Fruit fly (Drosophila melanogaster) whole organism, embryonic: Measurements from ENCODE around the gene red.

Source experiments
- Asciz ChIP-seq: fragments of 200-800 bp; sonication (Bioruptor generic); optimal IDR thresholded peaks from 2 replicates; lab custom pipeline; 2017; ENCODE audit warnings: missing biosample characterization, mild to moderate bottlenecking, missing genetic modification characterization, missing genetic modification reagents
- CG10654 ChIP-seq: fragments of 200-800 bp; sonication (Bioruptor generic); optimal IDR thresholded peaks from 2 replicates; lab custom pipeline; 2016; ENCODE audit warnings: missing biosample characterization, missing genetic modification characterization
- CG10979 ChIP-seq: fragments of 200-800 bp; sonication (Bioruptor generic); optimal IDR thresholded peaks from 2 replicates; lab custom pipeline; 2018; ENCODE audit warnings: missing biosample characterization, mild to moderate bottlenecking, missing genetic modification characterization, moderate library complexity
- CG11398 ChIP-seq: fragments of 200-800 bp; sonication (Bioruptor generic); optimal IDR thresholded peaks from 2 replicates; lab custom pipeline; 2016; ENCODE audit warnings: missing biosample characterization, missing genetic modification characterization
- CG11504 ChIP-seq: fragments of 200-800 bp; sonication (Bioruptor generic); optimal IDR thresholded peaks from 3 replicates; lab custom pipeline; 2019; ENCODE audit warnings: missing biosample characterization, mild to moderate bottlenecking, missing genetic modification characterization, moderate library complexity
- CG11695 ChIP-seq: fragments of 200-800 bp; sonication (Bioruptor generic); IDR thresholded peaks from 3 replicates; pipeline ENCODE4 v1.3.6; 2022; ENCODE audit warnings: missing biosample characterization, missing genetic modification characterization
- CG12155 ChIP-seq: fragments of 200-800 bp; sonication (Bioruptor generic); optimal IDR thresholded peaks from 3 replicates; lab custom pipeline; 2016; ENCODE audit warnings: missing biosample characterization, missing genetic modification characterization
- CG14441 ChIP-seq: fragments of 200-800 bp; sonication (Bioruptor generic); IDR thresholded peaks from 2 replicates; pipeline ENCODE4 v1.3.6; 2022; ENCODE audit warnings: missing biosample characterization, missing genetic modification characterization
- CG14710 ChIP-seq: fragments of 200-800 bp; sonication (Bioruptor generic); optimal IDR thresholded peaks from 3 replicates; lab custom pipeline; 2019; ENCODE audit warnings: missing biosample characterization, mild to moderate bottlenecking, missing genetic modification characterization, moderate library complexity
- CG1529 ChIP-seq: fragments of 200-800 bp; sonication (Bioruptor generic); optimal IDR thresholded peaks from 3 replicates; lab custom pipeline; 2018; ENCODE audit warnings: missing biosample characterization, missing genetic modification characterization
- CG15514 ChIP-seq: fragments of 200-800 bp; sonication (Bioruptor generic); optimal IDR thresholded peaks from 3 replicates; lab custom pipeline; 2017; ENCODE audit warnings: missing biosample characterization, missing genetic modification characterization, mild to moderate bottlenecking, moderate library complexity, missing genetic modification reagents
- CG1647 ChIP-seq: fragments of 200-800 bp; sonication (Bioruptor generic); optimal IDR thresholded peaks from 3 replicates; lab custom pipeline; 2016; ENCODE audit warnings: missing biosample characterization, missing genetic modification characterization
- CG17186 ChIP-seq: fragments of 200-800 bp; sonication (Bioruptor generic); optimal IDR thresholded peaks from 3 replicates; lab custom pipeline; 2017; ENCODE audit warnings: missing biosample characterization, missing genetic modification reagents, missing genetic modification characterization
- CG1832 ChIP-seq: fragments of 200-800 bp; sonication (Bioruptor generic); optimal IDR thresholded peaks from 2 replicates; lab custom pipeline; 2017; ENCODE audit warnings: missing biosample characterization, mild to moderate bottlenecking, missing genetic modification characterization, inconsistent platforms
- CG2199 ChIP-seq: fragments of 200-800 bp; sonication (Bioruptor generic); IDR thresholded peaks from 3 replicates; pipeline ENCODE4 v1.3.6; 2022; ENCODE audit warnings: missing biosample characterization, missing genetic modification characterization
- CG32532 ChIP-seq: fragments of 200-800 bp; sonication (Bioruptor generic); IDR thresholded peaks from 2 replicates; pipeline ENCODE4 v1.3.6; 2022; ENCODE audit warnings: missing biosample characterization, missing genetic modification characterization
- CG32772 ChIP-seq: fragments of 200-800 bp; sonication (Bioruptor generic); IDR thresholded peaks from 2 replicates; pipeline ENCODE4 v1.3.6; 2022; ENCODE audit warnings: missing biosample characterization, missing genetic modification characterization
- CG6765 ChIP-seq: fragments of 200-800 bp; sonication (Bioruptor generic); optimal IDR thresholded peaks from 3 replicates; lab custom pipeline; 2017; ENCODE audit warnings: missing biosample characterization, mild to moderate bottlenecking, missing genetic modification characterization
- CG8281 ChIP-seq: fragments of 200-800 bp; sonication (Bioruptor generic); optimal IDR thresholded peaks from 2 replicates; lab custom pipeline; 2018; ENCODE audit warnings: missing biosample characterization, mild to moderate bottlenecking, missing genetic modification characterization, moderate library complexity
- CG8388 ChIP-seq: fragments of 200-800 bp; sonication (Bioruptor generic); optimal IDR thresholded peaks from 2 replicates; lab custom pipeline; 2019; ENCODE audit warnings: missing biosample characterization, mild to moderate bottlenecking, missing genetic modification characterization, moderate library complexity
- Camta ChIP-seq: fragments of 200-800 bp; sonication (Bioruptor generic); optimal IDR thresholded peaks from 2 replicates; lab custom pipeline; 2016; ENCODE audit warnings: missing biosample characterization, missing genetic modification characterization
- CkIIα-i1 ChIP-seq: fragments of 200-800 bp; sonication (Bioruptor generic); IDR thresholded peaks from 2 replicates; pipeline ENCODE4 v1.3.6; 2022; ENCODE audit warnings: missing biosample characterization, missing genetic modification characterization
- Dad ChIP-seq: fragments of 200-800 bp; sonication (Bioruptor generic); optimal IDR thresholded peaks from 3 replicates; lab custom pipeline; 2016; ENCODE audit warnings: missing biosample characterization, missing genetic modification characterization
- Dp ChIP-seq: fragments of 200-800 bp; sonication (Bioruptor generic); optimal IDR thresholded peaks from 2 replicates; lab custom pipeline; 2018; ENCODE audit warnings: missing biosample characterization, mild to moderate bottlenecking, missing genetic modification characterization, moderate library complexity
- Elba2 ChIP-seq: fragments of 200-800 bp; sonication (Bioruptor generic); optimal IDR thresholded peaks from 3 replicates; lab custom pipeline; 2016; ENCODE audit warnings: missing biosample characterization, missing genetic modification characterization
- Ets65A ChIP-seq: fragments of 200-800 bp; sonication (Bioruptor generic); peaks from one replicate; lab custom pipeline; 2016; ENCODE audit warnings: missing biosample characterization, missing genetic modification characterization
- Fer3 ChIP-seq: fragments of 200-800 bp; sonication (Bioruptor generic); optimal IDR thresholded peaks from 2 replicates; lab custom pipeline; 2018; ENCODE audit warnings: missing biosample characterization, mild to moderate bottlenecking, missing genetic modification characterization, moderate library complexity
- Hand ChIP-seq: fragments of 200-800 bp; sonication (Bioruptor generic); optimal IDR thresholded peaks from 2 replicates; lab custom pipeline; 2017; ENCODE audit warnings: mild to moderate bottlenecking, missing biosample characterization, missing genetic modification reagents, missing genetic modification characterization
- HmgZ ChIP-seq: fragments of 200-800 bp; sonication (Bioruptor generic); optimal IDR thresholded peaks from 2 replicates; lab custom pipeline; 2018; ENCODE audit warnings: missing biosample characterization, mild to moderate bottlenecking, missing genetic modification characterization
- Hmx ChIP-seq: fragments of 200-800 bp; sonication (Bioruptor generic); optimal IDR thresholded peaks from 2 replicates; lab custom pipeline; 2016; ENCODE audit warnings: missing biosample characterization, missing genetic modification characterization
- MBD-R2 ChIP-seq: fragments of 200-800 bp; sonication (Bioruptor generic); IDR thresholded peaks from 2 replicates; pipeline ENCODE4 v1.3.6; 2022; ENCODE audit warnings: missing biosample characterization, missing genetic modification characterization
- Ravus ChIP-seq: fragments of 200-800 bp; sonication (Bioruptor generic); IDR thresholded peaks from 2 replicates; pipeline ENCODE4 v1.3.6; 2022; ENCODE audit warnings: missing biosample characterization, missing genetic modification characterization
- Six4 ChIP-seq: fragments of 200-800 bp; sonication (Bioruptor generic); optimal IDR thresholded peaks from 2 replicates; lab custom pipeline; 2016; ENCODE audit warnings: missing biosample characterization, missing genetic modification characterization
- Stat92E ChIP-seq, 3 experiments: fragments of >200 bp in 2 of 3; fragments of 200-800 bp in 1 of 3; sonication (Bioruptor generic) in 1 of 3; optimal IDR thresholded peaks; 2 replicates each; lab custom pipeline; 2017 to 2019; ENCODE audit warnings: missing biosample characterization in 3 of 3, missing genetic modification characterization in 3 of 3, mild to moderate bottlenecking in 1 of 3, moderate library complexity in 1 of 3
- Xbp1 ChIP-seq: fragments of 200-800 bp; sonication (Bioruptor generic); optimal IDR thresholded peaks from 3 replicates; lab custom pipeline; 2016; ENCODE audit warnings: missing biosample characterization, mild to moderate bottlenecking, missing genetic modification characterization
- al ChIP-seq: fragments of 200-800 bp; sonication (Bioruptor generic); IDR thresholded peaks from 2 replicates; pipeline ENCODE4 v1.3.6; 2022; ENCODE audit warnings: missing biosample characterization, missing genetic modification characterization
- amos ChIP-seq: fragments of 200-800 bp; sonication (Bioruptor generic); IDR thresholded peaks from 2 replicates; pipeline ENCODE4 v1.3.6; 2022; ENCODE audit warnings: missing biosample characterization, missing genetic modification characterization; ENCODE audit not compliant: partially characterized antibody
- btn ChIP-seq: fragments of 200-800 bp; sonication (Bioruptor generic); optimal IDR thresholded peaks from 2 replicates; lab custom pipeline; 2016; ENCODE audit warnings: missing biosample characterization, missing genetic modification characterization
- dimm ChIP-seq: fragments of 200-800 bp; sonication (Bioruptor generic); IDR thresholded peaks from 2 replicates; pipeline ENCODE4 v1.3.6; 2022; ENCODE audit warnings: missing biosample characterization, missing genetic modification characterization
- dmrt11E ChIP-seq: fragments of 200-800 bp; sonication (Bioruptor generic); optimal IDR thresholded peaks from 3 replicates; lab custom pipeline; 2018; ENCODE audit warnings: missing biosample characterization, mild to moderate bottlenecking, missing genetic modification characterization, moderate library complexity
- dpn ChIP-seq, 2 experiments: fragments of 200-800 bp; sonication (Bioruptor generic); optimal IDR thresholded peaks; 3 replicates each; lab custom pipeline; 2016; ENCODE audit warnings: missing biosample characterization in 2 of 2, missing genetic modification characterization in 2 of 2
- kah ChIP-seq: fragments of 200-800 bp; sonication (Bioruptor generic); optimal IDR thresholded peaks from 2 replicates; lab custom pipeline; 2018; ENCODE audit warnings: missing biosample characterization, mild to moderate bottlenecking, missing genetic modification characterization
- mirr ChIP-seq: fragments of 200-800 bp; sonication (Bioruptor generic); optimal IDR thresholded peaks from 3 replicates; lab custom pipeline; 2018; ENCODE audit warnings: missing biosample characterization, mild to moderate bottlenecking, missing genetic modification characterization
- nau ChIP-seq: fragments of 200-800 bp; sonication (Bioruptor generic); optimal IDR thresholded peaks from 3 replicates; lab custom pipeline; 2017; ENCODE audit warnings: missing biosample characterization, mild to moderate bottlenecking, missing genetic modification characterization, missing genetic modification reagents
- nerfin-2 ChIP-seq: fragments of 200-800 bp; sonication (Bioruptor generic); IDR thresholded peaks from 2 replicates; pipeline ENCODE4 v1.3.6; 2022; ENCODE audit warnings: missing biosample characterization, missing genetic modification characterization; ENCODE audit not compliant: partially characterized antibody
- pb ChIP-seq: fragments of 200-800 bp; sonication (Bioruptor generic); optimal IDR thresholded peaks from 3 replicates; lab custom pipeline; 2016; ENCODE audit warnings: missing biosample characterization, missing genetic modification characterization
- scrt ChIP-seq: fragments of 200-800 bp; sonication (Bioruptor generic); optimal IDR thresholded peaks from 2 replicates; lab custom pipeline; 2018; ENCODE audit warnings: missing biosample characterization, mild to moderate bottlenecking, missing genetic modification characterization, moderate library complexity
- slou ChIP-seq: fragments of 200-800 bp; sonication (Bioruptor generic); optimal IDR thresholded peaks from 3 replicates; lab custom pipeline; 2016; ENCODE audit warnings: missing biosample characterization, missing genetic modification characterization
- tgo ChIP-seq: fragments of 200-800 bp; sonication (Bioruptor generic); IDR thresholded peaks from 3 replicates; pipeline ENCODE4 v1.3.6; 2022; ENCODE audit warnings: missing biosample characterization, missing genetic modification characterization
- unpg ChIP-seq: fragments of 200-800 bp; sonication (Bioruptor generic); optimal IDR thresholded peaks from 3 replicates; lab custom pipeline; 2018; ENCODE audit warnings: missing biosample characterization, mild to moderate bottlenecking, missing genetic modification characterization, moderate library complexity

The red gene

dm6 chr3R:14283754-14284421 is 5.0 kb upstream of the red start (continued):
- peak; percentile 27 for TF ChIP-seq Dp (GFP tag; lab: Kevin White, UChicago)
- peak in 1 of 3 experiments; percentile 94 for TF ChIP-seq Stat92E (GFP tag; optimal IDR thresholded peaks at IDR 0.05; lab: Kevin White, UChicago)
- no peak for TF ChIP-seq CG14441 (GFP tag; lab: Robert Waterston, UW)
- peak; percentile 90 for TF ChIP-seq Hmx
- TF ChIP-seq CG15514 (GFP tag; lab: Kevin White, UChicago) = peak; percentile 93
- TF ChIP-seq CG10979 (tag; lab: Kevin White, UChicago) = peak; percentile 98
- no peak for TF ChIP-seq CG1832 (GFP tag; lab: Kevin White, UChicago)
- TF ChIP-seq al (GFP tag; lab: Robert Waterston, UW) = no peak
- TF ChIP-seq Hand (GFP tag; lab: Kevin White, UChicago) = peak; percentile 96
- TF ChIP-seq CG1529 (GFP tag; lab: Kevin White, UChicago) = peak; percentile 98
- peak; percentile 94 for TF ChIP-seq CG17186 (GFP tag; lab: Kevin White, UChicago)
- no peak for TF ChIP-seq dimm (GFP tag; lab: Robert Waterston, UW)
- peak; percentile 87 for TF ChIP-seq mirr (GFP tag; lab: Kevin White, UChicago)
- no peak for TF ChIP-seq amos (GFP tag; lab: Robert Waterston, UW)
- peak; percentile 97 for TF ChIP-seq CG14710 (tag; lab: Kevin White, UChicago)
- TF ChIP-seq slou (GFP tag; lab: Kevin White, UChicago) = peak; percentile 95
- TF ChIP-seq Ets65A = peak; percentile 97
- TF ChIP-seq CG12155 (GFP tag; lab: Kevin White, UChicago) = peak; percentile 97
- TF ChIP-seq kah (GFP tag; lab: Kevin White, UChicago) = peak; percentile 94
- peak; percentile 99 for TF ChIP-seq Xbp1 (GFP tag; lab: Kevin White, UChicago)
- TF ChIP-seq CkIIα-i1 (GFP tag; lab: Robert Waterston, UW) = no peak
- peak; percentile 75 for TF ChIP-seq btn (GFP tag; lab: Kevin White, UChicago)
- TF ChIP-seq Dad = peak; percentile 92
- peak; percentile 14 for TF ChIP-seq Elba2
- peak; percentile 98 for TF ChIP-seq scrt
- no peak for TF ChIP-seq CG2199 (GFP tag; lab: Robert Waterston, UW)
- TF ChIP-seq CG1647 (GFP tag; lab: Kevin White, UChicago) = peak; percentile 96
- peak; percentile 98 for TF ChIP-seq CG8388 (GFP tag; lab: Kevin White, UChicago)
- peak; percentile 98 for TF ChIP-seq Six4 (GFP tag; lab: Kevin White, UChicago)
- TF ChIP-seq CG11398 (GFP tag; lab: Kevin White, UChicago) = peak; percentile 83
- peak; percentile 95 for TF ChIP-seq Camta (GFP tag; lab: Kevin White, UChicago)
- peak; percentile 94 for TF ChIP-seq CG8281 (tag; lab: Kevin White, UChicago)
- TF ChIP-seq Asciz = peak; percentile 99
- TF ChIP-seq dmrt11E (tag; lab: Kevin White, UChicago) = peak; percentile 97
- peak; percentile 96 for TF ChIP-seq CG6765
- TF ChIP-seq CG10654 (GFP tag; lab: Kevin White, UChicago) = peak; percentile 98
- TF ChIP-seq Ravus = no peak
- TF ChIP-seq CG11695 (GFP tag; lab: Robert Waterston, UW) = no peak
- peak; percentile 99 for TF ChIP-seq HmgZ
- TF ChIP-seq CG32532 (GFP tag; lab: Robert Waterston, UW) = no peak
- TF ChIP-seq Fer3 (tag; lab: Kevin White, UChicago) = peak; percentile 99
- no peak for TF ChIP-seq CG32772 (GFP tag; lab: Robert Waterston, UW)
- TF ChIP-seq pb (GFP tag; lab: Kevin White, UChicago) = peak; percentile 67
- peak; percentile 99 for TF ChIP-seq unpg
- no peak for TF ChIP-seq tgo (GFP tag; lab: Robert Waterston, UW)
- TF ChIP-seq dpn (GFP tag; optimal IDR thresholded peaks at IDR 0.05; lab: Kevin White, UChicago) = peak; percentile 96 to 98
- no peak for TF ChIP-seq MBD-R2
- TF ChIP-seq CG11504 (tag; lab: Kevin White, UChicago) = peak; percentile 98
- TF ChIP-seq nau (GFP tag; lab: Kevin White, UChicago) = peak; percentile 98
- TF ChIP-seq nerfin-2 (GFP tag; lab: Robert Waterston, UW) = no peak
